Fruit fly (Drosophila melanogaster) whole organism, embryonic: ENCODE results near the gene CG33523.

ENCODE experiments used
- CG11504 ChIP-seq: fragments of 200-800 bp; sonication (Bioruptor generic); optimal IDR thresholded peaks from 3 replicates; lab custom pipeline; 2019; ENCODE audit warnings: missing biosample characterization, mild to moderate bottlenecking, missing genetic modification characterization, moderate library complexity
- CG12219 ChIP-seq: fragments of 200-800 bp; sonication (Bioruptor generic); optimal IDR thresholded peaks from 3 replicates; lab custom pipeline; 2018; ENCODE audit warnings: missing biosample characterization, mild to moderate bottlenecking, missing genetic modification characterization
- CG2202 ChIP-seq: fragments of 200-800 bp; sonication (Bioruptor generic); optimal IDR thresholded peaks from 2 replicates; lab custom pipeline; 2018; ENCODE audit warnings: missing biosample characterization, mild to moderate bottlenecking, missing genetic modification characterization
- CG34422 ChIP-seq: fragments of 200-800 bp; sonication (Bioruptor generic); IDR thresholded peaks from 3 replicates; pipeline ENCODE4 v1.3.6; 2022; ENCODE audit warnings: missing biosample characterization, missing genetic modification characterization
- HmgD ChIP-seq: fragments of 200-800 bp; sonication (Bioruptor generic); optimal IDR thresholded peaks from 3 replicates; lab custom pipeline; 2016; ENCODE audit warnings: missing biosample characterization, missing genetic modification characterization
- Lpt ChIP-seq: fragments of >200 bp; optimal IDR thresholded peaks from 2 replicates; lab custom pipeline; 2018; ENCODE audit warnings: missing biosample characterization, missing genetic modification characterization
- ci ChIP-seq: fragments of 200-800 bp; sonication (Bioruptor generic); IDR thresholded peaks from 3 replicates; pipeline ENCODE4 v1.3.6; 2022; ENCODE audit warnings: missing biosample characterization, missing genetic modification characterization
- cwo ChIP-seq: fragments of 200-800 bp; sonication (Bioruptor generic); optimal IDR thresholded peaks from 3 replicates; lab custom pipeline; 2017; ENCODE audit warnings: missing biosample characterization, missing genetic modification characterization, mild to moderate bottlenecking, moderate library complexity, missing genetic modification reagents
- sens-2 ChIP-seq: fragments of 200-800 bp; sonication (Bioruptor generic); IDR thresholded peaks from 2 replicates; pipeline ENCODE4 v1.3.6; 2022; ENCODE audit warnings: missing biosample characterization, missing genetic modification characterization
- z ChIP-seq: fragments of 200-800 bp; sonication (Bioruptor generic); IDR thresholded peaks from 3 replicates; pipeline ENCODE4 v1.3.6; 2022; ENCODE audit warnings: missing biosample characterization, missing genetic modification characterization

- no peak for TF ChIP-seq cwo (GFP tag; lab: Kevin White, UChicago)
- TF ChIP-seq CG11504 = no peak
- TF ChIP-seq Lpt = no peak
- no peak for TF ChIP-seq z
- no peak for TF ChIP-seq ci (GFP tag; lab: Robert Waterston, UW)
- TF ChIP-seq CG34422 (GFP tag; lab: Robert Waterston, UW) = no peak
- no peak for TF ChIP-seq sens-2 (GFP tag; lab: Robert Waterston, UW)
- no peak for TF ChIP-seq HmgD
- TF ChIP-seq CG2202 (tag; lab: Kevin White, UChicago) = no peak
- TF ChIP-seq CG12219 = no peak
These were observed 41.6 kb upstream of the CG33523 start, which contains the start of gene CG13287 for dm6 chr3L:5882209-5882403.
